Worm (Caenorhabditis elegans) whole organism, young adult: Measurements from ENCODE around the gene Y76B12C.3.

Source experiments
- T07F8.4 ChIP-seq: sonication (generic microtip); optimal IDR thresholded peaks from 2 replicates; lab custom pipeline; 2016; ENCODE audit warnings: mild to moderate bottlenecking, missing genetic modification characterization, moderate library complexity, missing compliant biosample characterization
- egl-44 ChIP-seq: fragments of 200-800 bp; sonication (Bioruptor generic); IDR thresholded peaks from 2 replicates; pipeline ENCODE4 v1.3.6; 2022; ENCODE audit warnings: missing genetic modification reagents, missing genetic modification characterization, missing compliant biosample characterization
- ets-4 ChIP-seq: fragments of 200-800 bp; sonication (Bioruptor generic); optimal IDR thresholded peaks from 2 replicates; lab custom pipeline; 2018; ENCODE audit warnings: mild to moderate bottlenecking, missing genetic modification characterization, missing compliant biosample characterization
- mxl-1 ChIP-seq: sonication (generic microtip); optimal IDR thresholded peaks from 2 replicates; lab custom pipeline; 2016; ENCODE audit warnings: missing genetic modification characterization, missing compliant biosample characterization
- nfya-1 ChIP-seq: sonication (generic microtip); optimal IDR thresholded peaks from 2 replicates; lab custom pipeline; 2017; ENCODE audit warnings: antibody characterized with exemption, missing compliant biosample characterization, missing genetic modification characterization, borderline replicate concordance; ENCODE audit not compliant: insufficient read depth
- zfh-2 ChIP-seq: fragments of 200-800 bp; sonication (Bioruptor generic); conservative IDR thresholded peaks from 2 replicates; pipeline ENCODE4 v1.3.6; 2022; ENCODE audit warnings: missing genetic modification reagents, missing genetic modification characterization, missing compliant biosample characterization
- zim-3 ChIP-seq: sonication (generic microtip); optimal IDR thresholded peaks from 2 replicates; lab custom pipeline; 2017; ENCODE audit warnings: mild to moderate bottlenecking, missing genetic modification characterization, moderate library complexity, missing compliant biosample characterization
- ztf-25 ChIP-seq: fragments of 200-800 bp; sonication (Bioruptor generic); IDR thresholded peaks from 2 replicates; pipeline ENCODE4 v1.3.6; 2022; ENCODE audit warnings: missing genetic modification reagents, missing genetic modification characterization, missing compliant biosample characterization

DNA sequence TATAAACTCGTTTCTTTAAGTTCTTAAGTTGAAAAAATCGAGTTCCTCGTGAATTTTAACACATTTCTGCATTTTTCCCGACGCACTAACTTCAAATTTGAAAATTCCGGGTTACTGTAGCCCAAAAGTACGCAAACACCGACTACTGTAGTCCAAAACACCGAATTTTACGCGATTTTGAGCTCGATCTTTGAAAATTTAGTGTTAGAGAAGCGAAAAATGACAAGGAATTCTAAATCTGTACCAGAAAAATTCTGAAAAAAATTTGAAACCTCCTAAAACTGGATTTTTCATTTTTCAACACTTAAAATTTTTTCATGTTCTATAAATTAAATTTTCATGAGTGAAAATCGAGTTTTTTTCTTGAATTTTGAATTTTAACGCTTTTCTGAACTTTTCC is 28.3 kb upstream of the Y76B12C.3 start:
- TF ChIP-seq ets-4 (GFP tag; lab: Kevin White, UChicago) (no peak), zim-3 (no peak), zfh-2 (GFP tag; lab: Robert Waterston, UW) (no peak), ztf-25 (GFP tag; lab: Robert Waterston, UW) (no peak), egl-44 (GFP tag; lab: Robert Waterston, UW) (no peak), nfya-1 (tag; lab: Kevin White, UChicago) (no peak), T07F8.4 (tag; lab: Kevin White, UChicago) (no peak), mxl-1 (no peak)
